Worm (Caenorhabditis elegans): Measurements from ENCODE around the gene ZK470.1.

- TF ChIP-seq pha-4 (tag; optimal IDR thresholded peaks at IDR 0.05) (no peak), hmg-1.2 (GFP tag; IDR thresholded peaks at IDR 0.05) (no peak), lin-54 (GFP tag; optimal IDR thresholded peaks at IDR 0.05) (no peak), efl-1 (GFP tag; optimal IDR thresholded peaks at IDR 0.05) (no peak), B0261.1 (tag; optimal IDR thresholded peaks at IDR 0.05) (no peak), unc-62 (GFP tag; optimal IDR thresholded peaks at IDR 0.05) (no peak), unc-130 (GFP tag; optimal IDR thresholded peaks at IDR 0.05) (no peak), F23B12.7 (tag; optimal IDR thresholded peaks at IDR 0.05; ENCODE audit: insufficient read depth) (no peak)
These were observed 40.1 kb upstream of the ZK470.1 start for ce11 chrX:4123368-4123767.

Data from whole organism, young adult.